Worm (Caenorhabditis elegans) whole organism, L1 larva: Measurements from ENCODE around the gene pat-2.
A peak's percentile ranks its signal among the peaks of the same experiment; 100 is the strongest.

Experiments used
- C04F5.9 ChIP-seq: sonication (generic microtip); optimal IDR thresholded peaks from 2 replicates; lab custom pipeline; 2016; ENCODE audit warnings: missing genetic modification characterization, missing compliant biosample characterization
- C34B4.2 ChIP-seq: sonication (generic microtip); optimal IDR thresholded peaks from 2 replicates; lab custom pipeline; 2017; ENCODE audit warnings: mild to moderate bottlenecking, missing genetic modification characterization, missing compliant biosample characterization
- F16B12.6 ChIP-seq: fragments of 150-350 bp; optimal IDR thresholded peaks from 2 replicates; lab custom pipeline; 2014; ENCODE audit warnings: missing biosample characterization, missing genetic modification characterization
- Y116A8C.19 ChIP-seq: sonication (generic microtip); optimal IDR thresholded peaks from 2 replicates; lab custom pipeline; 2016; ENCODE audit warnings: missing compliant biosample characterization, missing genetic modification characterization, borderline replicate concordance
- aha-1 ChIP-seq: fragments of 150-350 bp; optimal IDR thresholded peaks from 2 replicates; lab custom pipeline; 2014; ENCODE audit warnings: missing biosample characterization, missing genetic modification characterization
- alr-1 ChIP-seq: fragments of 200-800 bp; sonication (Bioruptor generic); optimal IDR thresholded peaks from 2 replicates; lab custom pipeline; 2018; ENCODE audit warnings: borderline replicate concordance, mild to moderate bottlenecking, missing genetic modification characterization, missing compliant biosample characterization
- aly-2 ChIP-seq: fragments of 150-350 bp; optimal IDR thresholded peaks from 2 replicates; lab custom pipeline; 2014; ENCODE audit warnings: missing biosample characterization, missing genetic modification characterization
- ama-1 ChIP-seq: fragments of 150-350 bp; optimal IDR thresholded peaks from 2 replicates; lab custom pipeline; 2014
- blmp-1 ChIP-seq: fragments of 150-350 bp; optimal IDR thresholded peaks from 2 replicates; lab custom pipeline; 2014; ENCODE audit warnings: missing biosample characterization, missing genetic modification characterization
- ceh-8 ChIP-seq: fragments of 200-800 bp; sonication (Bioruptor generic); optimal IDR thresholded peaks from 2 replicates; lab custom pipeline; 2018; ENCODE audit warnings: mild to moderate bottlenecking, missing genetic modification characterization, moderate library complexity, missing compliant biosample characterization
- ceh-88 ChIP-seq: fragments of 200-800 bp; sonication (Bioruptor generic); IDR thresholded peaks from 2 replicates; pipeline ENCODE4 v1.3.6; 2022; ENCODE audit warnings: missing genetic modification characterization, missing compliant biosample characterization
- ceh-90 ChIP-seq: sonication (generic microtip); optimal IDR thresholded peaks from 2 replicates; lab custom pipeline; 2016; ENCODE audit warnings: missing genetic modification characterization, missing compliant biosample characterization
- ces-1 ChIP-seq: fragments of 150-350 bp; optimal IDR thresholded peaks from 2 replicates; lab custom pipeline; 2014; ENCODE audit warnings: missing biosample characterization, missing genetic modification reagents, missing genetic modification characterization
- efl-1 ChIP-seq, 4 experiments: fragments of 150-350 bp; optimal IDR thresholded peaks in 3 of 4; peaks in 1 of 4; 1 replicate in 1 of 4; 2 replicates in 3 of 4; lab custom pipeline; 2014; ENCODE audit warnings: missing biosample characterization in 2 of 4, missing genetic modification characterization in 2 of 4, missing genetic modification reagents in 2 of 4
- egl-13 ChIP-seq: sonication (generic microtip); optimal IDR thresholded peaks from 2 replicates; lab custom pipeline; 2016; ENCODE audit warnings: missing genotype, missing genetic modification reagents, missing genetic modification characterization, missing compliant biosample characterization
- elt-2 ChIP-seq: sonication (generic microtip); optimal IDR thresholded peaks from 2 replicates; lab custom pipeline; 2016; ENCODE audit warnings: missing genetic modification characterization, mild to moderate bottlenecking, inconsistent platforms, missing compliant biosample characterization, missing genetic modification reagents
- fkh-4 ChIP-seq: sonication (generic microtip); optimal IDR thresholded peaks from 2 replicates; lab custom pipeline; 2016; ENCODE audit warnings: missing compliant biosample characterization, missing genetic modification characterization, borderline replicate concordance
- fkh-8 ChIP-seq: sonication (generic microtip); optimal IDR thresholded peaks from 2 replicates; lab custom pipeline; 2016; ENCODE audit warnings: mild to moderate bottlenecking, missing genetic modification characterization, missing compliant biosample characterization
- grh-1 ChIP-seq: fragments of 200-800 bp; sonication (Bioruptor generic); IDR thresholded peaks from 2 replicates; pipeline ENCODE4 v1.3.6; 2022; ENCODE audit warnings: missing genetic modification reagents, missing genetic modification characterization, missing compliant biosample characterization
- hlh-17 ChIP-seq: fragments of 200-800 bp; sonication (Bioruptor generic); optimal IDR thresholded peaks from 2 replicates; lab custom pipeline; 2018; ENCODE audit warnings: missing genetic modification characterization, mild to moderate bottlenecking, missing compliant biosample characterization, moderate library complexity, borderline replicate concordance
- isw-1 ChIP-seq: fragments of 200-800 bp; sonication (Bioruptor generic); IDR thresholded peaks from 2 replicates; pipeline ENCODE4 v1.3.6; 2022; ENCODE audit warnings: missing genetic modification characterization, missing compliant biosample characterization
- jun-1 ChIP-seq: fragments of 150-350 bp; optimal IDR thresholded peaks from 2 replicates; lab custom pipeline; 2014; ENCODE audit warnings: missing biosample characterization, missing genetic modification reagents, missing genetic modification characterization
- lin-13 ChIP-seq: fragments of 150-350 bp; optimal IDR thresholded peaks from 2 replicates; lab custom pipeline; 2014; ENCODE audit warnings: missing biosample characterization, missing genetic modification reagents, missing genetic modification characterization
- lin-14 ChIP-seq: fragments of 200-800 bp; sonication (Bioruptor generic); optimal IDR thresholded peaks from 2 replicates; lab custom pipeline; 2018; ENCODE audit warnings: mild to moderate bottlenecking, missing genetic modification characterization, moderate library complexity, missing compliant biosample characterization
- lin-15B ChIP-seq: fragments of 150-350 bp; sonication (generic microtip); optimal IDR thresholded peaks from 3 replicates; lab custom pipeline; 2014; ENCODE audit warnings: missing biosample characterization, missing genetic modification characterization
- lin-35 ChIP-seq, 2 experiments: fragments of 150-350 bp; optimal IDR thresholded peaks; 2 replicates each; lab custom pipeline; 2014; ENCODE audit warnings: missing biosample characterization in 2 of 2, missing genetic modification characterization in 2 of 2, missing genetic modification reagents in 2 of 2
- lin-39 ChIP-seq: fragments of 150-350 bp; optimal IDR thresholded peaks from 2 replicates; lab custom pipeline; 2014; ENCODE audit warnings: missing biosample characterization, missing genetic modification reagents, missing genetic modification characterization
- lir-3 ChIP-seq: sonication (generic microtip); optimal IDR thresholded peaks from 2 replicates; lab custom pipeline; 2016; ENCODE audit warnings: mild to moderate bottlenecking, missing genetic modification characterization, moderate library complexity, missing compliant biosample characterization; ENCODE audit not compliant: poor library complexity
- lsy-2 ChIP-seq, 2 experiments: fragments of 150-350 bp; optimal IDR thresholded peaks; 2 replicates each; lab custom pipeline; 2014; ENCODE audit warnings: missing biosample characterization in 2 of 2, missing genetic modification characterization in 2 of 2
- mab-9 ChIP-seq: fragments of 200-800 bp; sonication (Bioruptor generic); IDR thresholded peaks from 2 replicates; pipeline ENCODE4 v1.3.6; 2022; ENCODE audit warnings: missing genetic modification reagents, missing genetic modification characterization, missing compliant biosample characterization
- mdl-1 ChIP-seq, 2 experiments: fragments of 150-350 bp; optimal IDR thresholded peaks; 2 replicates each; lab custom pipeline; 2014 to 2017; ENCODE audit warnings: missing biosample characterization in 2 of 2, missing genetic modification characterization in 2 of 2, inconsistent platforms in 1 of 2
- mep-1 ChIP-seq: fragments of 150-350 bp; optimal IDR thresholded peaks from 2 replicates; lab custom pipeline; 2014; ENCODE audit warnings: missing biosample characterization, missing genetic modification characterization
- nhr-11 ChIP-seq: fragments of 150-350 bp; optimal IDR thresholded peaks from 2 replicates; lab custom pipeline; 2014; ENCODE audit warnings: missing biosample characterization, missing genetic modification characterization
- nhr-28 ChIP-seq: fragments of 150-350 bp; optimal IDR thresholded peaks from 2 replicates; lab custom pipeline; 2014; ENCODE audit warnings: missing biosample characterization, missing genetic modification characterization
- nhr-76 ChIP-seq: sonication (generic microtip); optimal IDR thresholded peaks from 2 replicates; lab custom pipeline; 2017; ENCODE audit warnings: missing biosample characterization, missing genetic modification characterization
- nhr-77 ChIP-seq: fragments of 150-350 bp; optimal IDR thresholded peaks from 2 replicates; lab custom pipeline; 2014; ENCODE audit warnings: missing biosample characterization, missing genetic modification characterization
- nhr-85 ChIP-seq: sonication (generic microtip); peaks from one replicate; lab custom pipeline; 2016; ENCODE audit warnings: missing genetic modification characterization, inconsistent platforms, missing compliant biosample characterization
- nhr-90 ChIP-seq: sonication (generic microtip); optimal IDR thresholded peaks from 2 replicates; lab custom pipeline; 2016; ENCODE audit warnings: mild to moderate bottlenecking, missing genetic modification characterization, missing compliant biosample characterization; ENCODE audit not compliant: poor library complexity
- pqm-1 ChIP-seq: sonication (generic microtip); optimal IDR thresholded peaks from 3 replicates; lab custom pipeline; 2017; ENCODE audit warnings: missing biosample characterization, missing genetic modification characterization
- sox-4 ChIP-seq: sonication (generic microtip); optimal IDR thresholded peaks from 2 replicates; lab custom pipeline; 2016; ENCODE audit warnings: missing genetic modification characterization, missing compliant biosample characterization
- sptf-1 ChIP-seq: fragments of 150-350 bp; optimal IDR thresholded peaks from 2 replicates; lab custom pipeline; 2014; ENCODE audit warnings: missing biosample characterization, missing genetic modification characterization
- sup-37 ChIP-seq: fragments of 200-800 bp; sonication (Bioruptor generic); optimal IDR thresholded peaks from 2 replicates; lab custom pipeline; 2018; ENCODE audit warnings: mild to moderate bottlenecking, missing genetic modification characterization, missing compliant biosample characterization
- tbx-2 ChIP-seq: sonication (generic microtip); optimal IDR thresholded peaks from 2 replicates; lab custom pipeline; 2016; ENCODE audit warnings: missing genetic modification characterization, missing compliant biosample characterization
- tlp-1 ChIP-seq: fragments of 150-350 bp; optimal IDR thresholded peaks from 2 replicates; lab custom pipeline; 2014; ENCODE audit warnings: missing biosample characterization, missing genetic modification characterization
- unc-30 ChIP-seq: sonication (generic microtip); optimal IDR thresholded peaks from 2 replicates; lab custom pipeline; 2017; ENCODE audit warnings: missing biosample characterization, missing genetic modification characterization
- unc-98 ChIP-seq: fragments of 200-800 bp; sonication (Bioruptor generic); IDR thresholded peaks from 2 replicates; pipeline ENCODE4 v1.3.6; 2022; ENCODE audit warnings: missing genetic modification characterization, missing compliant biosample characterization
- vab-15 ChIP-seq: sonication (generic microtip); optimal IDR thresholded peaks from 2 replicates; lab custom pipeline; 2017; ENCODE audit warnings: missing genotype, mild to moderate bottlenecking, missing genetic modification characterization, missing compliant biosample characterization
- zag-1 ChIP-seq: fragments of 150-350 bp; optimal IDR thresholded peaks from 2 replicates; lab custom pipeline; 2014; ENCODE audit warnings: missing biosample characterization, missing genetic modification characterization
- zip-4 ChIP-seq: fragments of 200-800 bp; sonication (Bioruptor generic); optimal IDR thresholded peaks from 2 replicates; lab custom pipeline; 2018; ENCODE audit warnings: mild to moderate bottlenecking, missing genetic modification characterization, moderate library complexity, missing compliant biosample characterization
- ztf-11 ChIP-seq, 2 experiments: sonication (generic microtip); optimal IDR thresholded peaks; 2 replicates each; lab custom pipeline; 2016 to 2017; ENCODE audit warnings: missing genetic modification characterization in 2 of 2, missing biosample characterization in 1 of 2, missing compliant biosample characterization in 1 of 2
- ztf-4 ChIP-seq: fragments of 150-350 bp; optimal IDR thresholded peaks from 2 replicates; lab custom pipeline; 2014; ENCODE audit warnings: missing biosample characterization, missing genetic modification characterization

pat-2 gene

ce11 chrIII:8792251-8792650 is 26.4 kb upstream of the pat-2 start, which contains the start of gene ztf-1:
Gene ztf-1, minus strand, starts transcription at chrIII:8792351.
- TF ChIP-seq ztf-11 (tag; optimal IDR thresholded peaks at IDR 0.05; lab: Kevin White, UChicago) (no peak), grh-1 (no peak), efl-1 (optimal IDR thresholded peaks at IDR 0.05; lab: Kevin White, UChicago) (no peak), efl-1 (GFP tag; optimal IDR thresholded peaks at IDR 0.05 in 1 of 2; lab: Kevin White, UChicago) (no peak), lin-39 (tag; lab: Kevin White, UChicago) (no peak), unc-30 (tag; lab: Kevin White, UChicago) (no peak), ceh-8 (GFP tag; lab: Kevin White, UChicago) (no peak), fkh-8 (tag; lab: Kevin White, UChicago) (no peak)

- peak; percentile 73 for TF ChIP-seq grh-1
- TF ChIP-seq aly-2 (tag; lab: Kevin White, UChicago), result no peak
- TF ChIP-seq hlh-17 (GFP tag; lab: Kevin White, UChicago), result no peak
- no peak for TF ChIP-seq ceh-90
- TF ChIP-seq Y116A8C.19 (tag; lab: Kevin White, UChicago), result no peak
- TF ChIP-seq nhr-77 (tag; lab: Kevin White, UChicago), result peak; percentile 81
- no peak for TF ChIP-seq aha-1 (tag; lab: Kevin White, UChicago)
- TF ChIP-seq zip-4 (GFP tag; lab: Kevin White, UChicago), result no peak
- TF ChIP-seq tbx-2 (tag; lab: Kevin White, UChicago), result peak; percentile 67
- no peak for TF ChIP-seq nhr-28 (tag; lab: Kevin White, UChicago)
- TF ChIP-seq lin-13 (GFP tag; lab: Kevin White, UChicago), result peak; percentile 57
- TF ChIP-seq nhr-90 (tag; lab: Kevin White, UChicago), result peak; percentile 69
- no peak for TF ChIP-seq C04F5.9 (tag; lab: Kevin White, UChicago)
- TF ChIP-seq unc-98 (GFP tag; lab: Robert Waterston, UW), result no peak
- TF ChIP-seq mdl-1 (tag; optimal IDR thresholded peaks at IDR 0.05; lab: Kevin White, UChicago), result peak in 1 of 2 experiments; percentile 90
- no peak for TF ChIP-seq fkh-4 (tag; lab: Kevin White, UChicago)
- no peak for TF ChIP-seq unc-30 (tag; lab: Kevin White, UChicago)
- TF ChIP-seq mab-9, result no peak
- TF ChIP-seq C34B4.2 (tag; lab: Kevin White, UChicago), result no peak
- peak; percentile 69 for TF ChIP-seq jun-1 (tag; lab: Kevin White, UChicago)
- TF ChIP-seq F16B12.6 (tag; lab: Kevin White, UChicago), result no peak
- TF ChIP-seq vab-15 (tag; lab: Kevin White, UChicago), result no peak
- peak; percentile 95 for TF ChIP-seq lin-14 (GFP tag; lab: Kevin White, UChicago)
- peak; percentile 62 to 78 for TF ChIP-seq lin-35 (GFP tag; optimal IDR thresholded peaks at IDR 0.05; lab: Kevin White, UChicago)
- TF ChIP-seq sox-4 (tag; lab: Kevin White, UChicago), result no peak
- no peak for TF ChIP-seq ama-1 (lab: Kevin White, UChicago)
- no peak for TF ChIP-seq sptf-1
- no peak for TF ChIP-seq ces-1 (GFP tag; lab: Kevin White, UChicago)
- TF ChIP-seq mep-1 (tag; lab: Kevin White, UChicago), result peak; percentile 61
- TF ChIP-seq alr-1 (tag; lab: Kevin White, UChicago), result no peak
- TF ChIP-seq lir-3 (tag; lab: Kevin White, UChicago), result no peak
- no peak for TF ChIP-seq lin-15B
- no peak for TF ChIP-seq fkh-8 (tag; lab: Kevin White, UChicago)
- TF ChIP-seq nhr-11 (tag; lab: Kevin White, UChicago), result no peak
- peak; percentile 63 to 88 for TF ChIP-seq lsy-2 (tag; optimal IDR thresholded peaks at IDR 0.05; lab: Kevin White, UChicago)
- TF ChIP-seq zag-1 (tag; lab: Kevin White, UChicago), result no peak
- TF ChIP-seq nhr-76 (tag; lab: Kevin White, UChicago), result no peak
- peak; percentile 49; the same call in 1 of the 2 replicates for TF ChIP-seq ceh-88 (GFP tag; lab: Robert Waterston, UW)
- peak; percentile 95 for TF ChIP-seq nhr-85 (tag; lab: Kevin White, UChicago)
- TF ChIP-seq pqm-1 (tag; lab: Kevin White, UChicago), result no peak
- TF ChIP-seq isw-1, result no peak
- peak; percentile 31 for TF ChIP-seq ztf-4 (tag; lab: Kevin White, UChicago)
- TF ChIP-seq blmp-1 (tag; lab: Kevin White, UChicago), result peak; percentile 96
- no peak for TF ChIP-seq tlp-1
- TF ChIP-seq egl-13 (tag; lab: Kevin White, UChicago), result no peak
- peak; percentile 12 for TF ChIP-seq sup-37 (GFP tag; lab: Kevin White, UChicago)
- TF ChIP-seq elt-2 (tag; lab: Kevin White, UChicago), result peak; percentile 30
These were observed 23.9 kb upstream of the pat-2 start for ce11 chrIII:8794793-8795192.
